Worm (Caenorhabditis elegans) whole organism, L4 larva: ENCODE results near the gene rsks-1.

ENCODE experiments used
- D1046.2 ChIP-seq: fragments of 200-800 bp; sonication (Bioruptor generic); IDR thresholded peaks from 2 replicates; pipeline ENCODE4 v1.3.6; 2022; ENCODE audit warnings: missing genetic modification characterization, missing compliant biosample characterization
- F26F4.8 ChIP-seq: fragments of 200-800 bp; sonication (Bioruptor generic); conservative IDR thresholded peaks from 2 replicates; pipeline ENCODE4 v1.3.6; 2022; ENCODE audit warnings: missing genetic modification characterization, missing compliant biosample characterization
- T26A8.4 ChIP-seq: fragments of 200-800 bp; sonication (Bioruptor generic); IDR thresholded peaks from 2 replicates; pipeline ENCODE4 v1.3.6; 2022; ENCODE audit warnings: missing genetic modification characterization, missing compliant biosample characterization
- Y5F2A.4 ChIP-seq: fragments of 200-800 bp; sonication (Bioruptor generic); optimal IDR thresholded peaks from 2 replicates; lab custom pipeline; 2018; ENCODE audit warnings: mild to moderate bottlenecking, missing genetic modification characterization, missing compliant biosample characterization
- aha-1 ChIP-seq: fragments of 150-350 bp; peaks from one replicate; lab custom pipeline; 2014; ENCODE audit warnings: missing biosample characterization, missing genetic modification characterization
- aly-2 ChIP-seq: sonication (generic microtip); optimal IDR thresholded peaks from 2 replicates; lab custom pipeline; 2018; ENCODE audit warnings: missing biosample characterization, missing genetic modification characterization
- attf-4 ChIP-seq: sonication (generic microtip); optimal IDR thresholded peaks from 3 replicates; lab custom pipeline; 2017; ENCODE audit warnings: missing biosample characterization, missing genetic modification characterization
- ceh-28 ChIP-seq: fragments of 150-350 bp; optimal IDR thresholded peaks from 2 replicates; lab custom pipeline; 2014; ENCODE audit warnings: missing biosample characterization, missing genetic modification reagents, missing genetic modification characterization
- ceh-32 ChIP-seq: sonication (generic microtip); optimal IDR thresholded peaks from 2 replicates; lab custom pipeline; 2016; ENCODE audit warnings: mild to moderate bottlenecking, missing genetic modification characterization, missing compliant biosample characterization; ENCODE audit not compliant: poor library complexity
- ceh-82 ChIP-seq: sonication (generic microtip); optimal IDR thresholded peaks from 2 replicates; lab custom pipeline; 2017; ENCODE audit warnings: missing biosample characterization, missing genetic modification characterization
- daf-16 ChIP-seq, 3 experiments: sonication (generic microtip); optimal IDR thresholded peaks; 2 replicates each; lab custom pipeline; 2016 to 2017; ENCODE audit warnings: missing genetic modification characterization in 3 of 3, missing genetic modification reagents in 3 of 3, mild to moderate bottlenecking in 2 of 3, missing compliant biosample characterization in 2 of 3, missing biosample characterization in 1 of 3, moderate library complexity in 1 of 3
- dmd-9 ChIP-seq: fragments of 200-800 bp; sonication (Bioruptor generic); IDR thresholded peaks from 2 replicates; pipeline ENCODE4 v1.3.6; 2022; ENCODE audit warnings: missing genetic modification reagents, missing genetic modification characterization, missing compliant biosample characterization
- dpl-1 ChIP-seq: fragments of 150-350 bp; optimal IDR thresholded peaks from 2 replicates; lab custom pipeline; 2014; ENCODE audit warnings: missing biosample characterization, missing genetic modification reagents, missing genetic modification characterization
- fkh-10 ChIP-seq: fragments of 150-350 bp; optimal IDR thresholded peaks from 2 replicates; lab custom pipeline; 2014; ENCODE audit warnings: missing biosample characterization, missing genetic modification reagents, missing genetic modification characterization
- hif-1 ChIP-seq, 2 experiments: sonication (generic microtip); optimal IDR thresholded peaks; 2 replicates each; lab custom pipeline; 2016 to 2017; ENCODE audit warnings: missing compliant biosample characterization in 2 of 2, missing genetic modification characterization in 2 of 2, missing genetic modification reagents in 2 of 2, missing genotype in 2 of 2, mild to moderate bottlenecking in 1 of 2
- lin-1 ChIP-seq: fragments of 200-800 bp; sonication (Bioruptor generic); IDR thresholded peaks from 2 replicates; pipeline ENCODE4 v1.3.6; 2022; ENCODE audit warnings: missing genetic modification reagents, missing genetic modification characterization, missing compliant biosample characterization
- lin-13 ChIP-seq: fragments of 150-350 bp; optimal IDR thresholded peaks from 2 replicates; lab custom pipeline; 2014; ENCODE audit warnings: missing biosample characterization, missing genetic modification reagents, missing genetic modification characterization
- lin-29 ChIP-seq: fragments of 200-800 bp; sonication (Bioruptor generic); IDR thresholded peaks from 2 replicates; pipeline ENCODE4 v1.3.6; 2022; ENCODE audit warnings: missing genetic modification reagents, missing genetic modification characterization, missing compliant biosample characterization
- lir-3 ChIP-seq: sonication (generic microtip); optimal IDR thresholded peaks from 2 replicates; lab custom pipeline; 2016; ENCODE audit warnings: mild to moderate bottlenecking, missing genetic modification characterization, missing compliant biosample characterization
- madf-9 ChIP-seq: fragments of 200-800 bp; sonication (Bioruptor generic); conservative IDR thresholded peaks from 2 replicates; pipeline ENCODE4 v1.3.6; 2022; ENCODE audit warnings: missing genetic modification reagents, missing genetic modification characterization, missing compliant biosample characterization
- mes-2 ChIP-seq: sonication (generic microtip); optimal IDR thresholded peaks from 2 replicates; lab custom pipeline; 2016; ENCODE audit warnings: missing genotype, mild to moderate bottlenecking, missing genetic modification characterization, missing compliant biosample characterization; ENCODE audit not compliant: poor library complexity, severe bottlenecking
- nhr-237 ChIP-seq: sonication (generic microtip); optimal IDR thresholded peaks from 2 replicates; lab custom pipeline; 2017; ENCODE audit warnings: missing biosample characterization, missing genetic modification characterization
- nhr-25 ChIP-seq: sonication (generic microtip); optimal IDR thresholded peaks from 2 replicates; lab custom pipeline; 2017; ENCODE audit warnings: missing genetic modification characterization, mild to moderate bottlenecking, missing compliant biosample characterization, antibody characterized with exemption, moderate library complexity, borderline replicate concordance; ENCODE audit not compliant: insufficient read depth
- nhr-6 ChIP-seq: fragments of 150-350 bp; optimal IDR thresholded peaks from 2 replicates; lab custom pipeline; 2014; ENCODE audit warnings: missing biosample characterization, missing genetic modification characterization
- pha-4 ChIP-seq, 2 experiments: fragments of 150-350 bp in 1 of 2; fragments of 200-800 bp in 1 of 2; sonication (Bioruptor generic) in 1 of 2; IDR thresholded peaks in 1 of 2; optimal IDR thresholded peaks in 1 of 2; 2 replicates each; pipeline versions ENCODE4 v1.3.6 to Lab custom; 2014 to 2022; ENCODE audit warnings: missing genetic modification characterization in 2 of 2, missing genetic modification reagents in 2 of 2, missing biosample characterization in 1 of 2, missing compliant biosample characterization in 1 of 2
- rbr-2 ChIP-seq: sonication (generic microtip); optimal IDR thresholded peaks from 2 replicates; lab custom pipeline; 2016; ENCODE audit warnings: missing genotype, missing genetic modification characterization, missing compliant biosample characterization
- set-16 ChIP-seq: fragments of 200-800 bp; sonication (Bioruptor generic); IDR thresholded peaks from 2 replicates; pipeline ENCODE4 v1.3.6; 2022; ENCODE audit warnings: missing genetic modification reagents, missing genetic modification characterization, missing compliant biosample characterization
- skn-1 ChIP-seq: fragments of 150-350 bp; optimal IDR thresholded peaks from 2 replicates; lab custom pipeline; 2014; ENCODE audit warnings: missing biosample characterization, missing genetic modification characterization
- tra-1 ChIP-seq: fragments of 200-800 bp; sonication (Bioruptor generic); IDR thresholded peaks from 2 replicates; pipeline ENCODE4 v1.3.6; 2022; ENCODE audit warnings: missing genetic modification reagents, missing genetic modification characterization, missing compliant biosample characterization
- unc-62 ChIP-seq, 3 experiments: fragments of 150-350 bp in 1 of 3; sonication (generic microtip); optimal IDR thresholded peaks in 2 of 3; peaks in 1 of 3; 1 replicate in 1 of 3; 2 replicates in 2 of 3; lab custom pipeline; 2014 to 2017; ENCODE audit warnings: missing biosample characterization in 3 of 3, missing genetic modification characterization in 3 of 3, missing genetic modification reagents in 3 of 3, missing genotype in 1 of 3

rsks-1 gene

DNA sequence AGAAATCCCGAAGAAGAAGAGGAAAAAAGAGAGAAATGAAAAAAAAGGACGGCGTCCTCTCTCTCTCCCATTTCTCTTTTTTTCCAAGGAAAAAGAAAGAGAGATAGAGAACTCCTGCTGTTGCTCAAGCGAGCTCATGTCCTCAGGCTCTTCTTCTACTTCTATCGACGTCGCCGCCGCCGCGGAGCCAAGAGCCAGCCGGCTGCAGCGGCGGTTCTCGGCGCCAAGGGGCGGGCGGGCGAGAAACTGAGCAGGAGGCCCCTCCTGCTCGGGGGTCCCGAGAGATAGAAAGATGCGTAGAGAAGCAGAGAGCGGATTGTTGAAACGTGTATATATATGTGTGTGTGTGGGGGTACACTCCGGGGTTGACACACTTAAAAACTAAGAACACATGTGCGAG lies 41.9 kb upstream of the rsks-1 start (continued):
- TF ChIP-seq attf-4 (tag; lab: Kevin White, UChicago): no peak
- peak; percentile 45 for TF ChIP-seq fkh-10 (GFP tag; lab: Kevin White, UChicago)
- TF ChIP-seq mes-2 (tag; lab: Kevin White, UChicago): peak; percentile 11
- no peak for TF ChIP-seq daf-16 (GFP tag; optimal IDR thresholded peaks at IDR 0.05; lab: Kevin White, UChicago)
- no peak for TF ChIP-seq daf-16 (tag; optimal IDR thresholded peaks at IDR 0.05; lab: Kevin White, UChicago)

- TF ChIP-seq unc-62 (GFP tag; optimal IDR thresholded peaks at IDR 0.05 in 1 of 2; lab: Kevin White, UChicago): peak in 1 of 2 experiments; percentile 60
- no peak for TF ChIP-seq unc-62 (tag; optimal IDR thresholded peaks at IDR 0.05; lab: Kevin White, UChicago)
- TF ChIP-seq lin-13: no peak
- TF ChIP-seq, all 104 proteins: peak for 1
Measured at ce11 chrIII:11206875-11207274, 38.0 kb upstream of the rsks-1 start.

DNA sequence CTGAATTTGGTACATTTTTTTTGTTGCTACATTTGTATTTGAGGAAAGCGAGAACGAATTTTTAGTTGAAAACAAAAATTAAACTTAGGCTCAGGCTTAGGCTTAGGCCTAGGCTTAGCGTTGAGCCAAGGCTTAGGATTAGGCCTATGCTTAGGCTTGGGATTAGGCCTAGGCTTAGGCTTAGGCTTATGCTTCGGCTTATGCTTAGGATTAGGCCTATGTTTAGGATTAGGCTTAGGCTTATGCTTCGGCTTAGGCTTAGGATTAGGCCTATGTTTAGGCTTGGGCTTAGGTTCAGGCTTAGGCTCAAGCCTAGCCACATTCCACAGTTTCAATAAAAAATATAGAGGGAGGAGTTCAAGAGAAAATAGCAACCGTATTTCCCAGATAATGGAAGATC lies 37.1 kb upstream of the rsks-1 start:
- TF ChIP-seq set-16 (GFP tag; lab: Robert Waterston, UW) (no peak), nhr-237 (no peak), lir-3 (tag; lab: Kevin White, UChicago) (no peak), rbr-2 (tag; lab: Kevin White, UChicago) (no peak), nhr-6 (tag; lab: Kevin White, UChicago) (no peak), hif-1 (tag; optimal IDR thresholded peaks at IDR 0.05; lab: Kevin White, UChicago) (no peak), dpl-1 (GFP tag; lab: Kevin White, UChicago) (no peak), daf-16 (GFP tag; optimal IDR thresholded peaks at IDR 0.05; lab: Kevin White, UChicago) (no peak), daf-16 (tag; optimal IDR thresholded peaks at IDR 0.05; lab: Kevin White, UChicago) (no peak), nhr-25 (tag; lab: Kevin White, UChicago) (no peak), Y5F2A.4 (GFP tag; lab: Kevin White, UChicago) (no peak)
- TF ChIP-seq, all 104 proteins: peak for 0

- TF ChIP-seq skn-1 (tag; lab: Kevin White, UChicago) (no peak), aha-1 (tag; lab: Kevin White, UChicago) (peak; percentile 29)
- TF ChIP-seq, all 104 proteins: peak for 1
Measured at ce11 chrIII:11208371-11208770, 36.5 kb upstream of the rsks-1 start.

DNA sequence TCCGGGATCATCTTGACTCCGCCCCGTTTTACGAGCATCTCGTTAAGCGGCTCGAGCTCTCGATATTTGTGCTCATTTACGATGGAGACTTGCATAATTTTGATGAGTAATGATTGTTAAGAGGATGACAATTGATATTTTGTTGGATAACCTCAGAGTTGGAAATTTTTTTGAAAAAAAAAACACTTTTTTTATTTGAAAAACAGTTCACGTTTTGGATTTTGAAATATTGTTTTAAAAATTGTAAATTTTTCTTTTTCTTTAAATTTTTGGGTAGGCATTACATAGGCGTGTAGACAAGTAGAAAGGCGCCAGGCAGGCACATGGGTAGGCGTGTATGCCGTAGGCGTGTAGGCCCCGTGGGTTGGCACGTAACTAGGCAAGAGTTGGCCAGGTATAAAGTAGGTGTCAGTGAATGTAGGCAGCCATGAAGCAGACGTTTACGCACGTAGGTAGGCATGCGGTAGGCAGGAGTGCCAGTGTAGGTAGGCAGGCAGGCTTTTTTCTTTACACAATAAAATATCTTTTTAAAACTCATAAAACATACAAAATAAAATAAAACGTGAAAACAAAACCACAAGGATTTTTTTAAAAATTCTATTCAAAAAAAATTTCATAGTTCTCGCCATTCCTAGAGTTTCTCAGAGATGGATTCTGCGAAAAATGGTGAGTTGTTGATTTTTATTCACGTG lies 26.6 kb upstream of the rsks-1 start, which contains the start of the genes tbx-34 and wht-8:
Gene tbx-34, minus strand, starts transcription at position 101 of the 692 bp plus-strand sequence.
Gene wht-8, plus strand, starts transcription at position 642 of the 692 bp plus-strand sequence.
- no peak for TF ChIP-seq D1046.2 (GFP tag; lab: Robert Waterston, UW)
- no peak for TF ChIP-seq lin-1 (GFP tag; lab: Robert Waterston, UW)
- no peak for TF ChIP-seq lin-29
- no peak for TF ChIP-seq F26F4.8 (GFP tag; lab: Robert Waterston, UW)
- TF ChIP-seq ceh-82: no peak
- TF ChIP-seq madf-9 (GFP tag; lab: Robert Waterston, UW): no peak
- TF ChIP-seq ceh-32 (tag; lab: Kevin White, UChicago): no peak
- TF ChIP-seq attf-4 (tag; lab: Kevin White, UChicago): no peak
- TF ChIP-seq dmd-9: no peak
- TF ChIP-seq T26A8.4 (GFP tag; lab: Robert Waterston, UW): no peak
- TF ChIP-seq aly-2 (tag; lab: Kevin White, UChicago): no peak
- TF ChIP-seq nhr-237: no peak
- no peak for TF ChIP-seq set-16 (GFP tag; lab: Robert Waterston, UW)
- no peak for TF ChIP-seq pha-4 (GFP tag; IDR thresholded peaks at IDR 0.05; lab: Robert Waterston, UW)
- TF ChIP-seq pha-4 (tag; optimal IDR thresholded peaks at IDR 0.05; lab: Kevin White, UChicago): no peak
- TF ChIP-seq tra-1 (GFP tag; lab: Robert Waterston, UW): no peak
- no peak for TF ChIP-seq ceh-28
